Fruit fly (Drosophila melanogaster) whole organism, prepupa: ENCODE measurements around the gene CG5888.

ENCODE experiments used
- CG10669 ChIP-seq: fragments of 200-800 bp; sonication (Bioruptor generic); optimal IDR thresholded peaks from 3 replicates; lab custom pipeline; 2018; ENCODE audit warnings: missing biosample characterization, mild to moderate bottlenecking, missing genetic modification characterization, moderate library complexity
- CG15336 ChIP-seq: fragments of 200-800 bp; sonication (Bioruptor generic); IDR thresholded peaks from 2 replicates; pipeline ENCODE4 v1.3.6; 2022; ENCODE audit warnings: missing biosample characterization, missing genetic modification characterization
- CG3032 ChIP-seq: fragments of 200-800 bp; optimal IDR thresholded peaks from 2 replicates; lab custom pipeline; 2019; ENCODE audit warnings: missing biosample characterization, mild to moderate bottlenecking, missing genetic modification characterization, moderate library complexity
- CG34406 ChIP-seq: fragments of 200-800 bp; sonication (Bioruptor generic); optimal IDR thresholded peaks from 3 replicates; lab custom pipeline; 2016; ENCODE audit warnings: missing biosample characterization, missing genetic modification characterization
- CG6792 ChIP-seq: fragments of 200-800 bp; sonication (Bioruptor generic); optimal IDR thresholded peaks from 3 replicates; lab custom pipeline; 2016; ENCODE audit warnings: missing biosample characterization, missing genetic modification characterization
- CG8119 ChIP-seq: fragments of 200-800 bp; sonication (Bioruptor generic); IDR thresholded peaks from 3 replicates; pipeline ENCODE4 v1.3.6; 2022; ENCODE audit warnings: missing biosample characterization, missing genetic modification characterization
- Ets21C ChIP-seq: fragments of 200-800 bp; sonication (Bioruptor generic); optimal IDR thresholded peaks from 3 replicates; lab custom pipeline; 2016; ENCODE audit warnings: missing biosample characterization, missing genetic modification characterization
- Hr39 ChIP-seq: fragments of 200-800 bp; sonication (Bioruptor generic); optimal IDR thresholded peaks from 2 replicates; lab custom pipeline; 2016; ENCODE audit warnings: missing biosample characterization, missing genetic modification characterization
- Lpt ChIP-seq: fragments of 200-800 bp; sonication (Bioruptor generic); optimal IDR thresholded peaks from 3 replicates; lab custom pipeline; 2016; ENCODE audit warnings: missing biosample characterization, missing genetic modification characterization
- OdsH ChIP-seq: fragments of 200-800 bp; sonication (Bioruptor generic); optimal IDR thresholded peaks from 3 replicates; lab custom pipeline; 2016; ENCODE audit warnings: missing biosample characterization, missing genetic modification characterization
- achi ChIP-seq: fragments of 200-800 bp; sonication (Bioruptor generic); optimal IDR thresholded peaks from 3 replicates; lab custom pipeline; 2016; ENCODE audit warnings: missing biosample characterization, missing genetic modification characterization
- fkh ChIP-seq: fragments of 200-800 bp; sonication (Bioruptor generic); optimal IDR thresholded peaks from 3 replicates; lab custom pipeline; 2017; ENCODE audit warnings: missing biosample characterization, mild to moderate bottlenecking, missing genetic modification characterization, moderate library complexity
- net ChIP-seq: fragments of 200-800 bp; sonication (Bioruptor generic); optimal IDR thresholded peaks from 3 replicates; lab custom pipeline; 2016; ENCODE audit warnings: missing biosample characterization, missing genetic modification characterization
- vri ChIP-seq: fragments of 200-800 bp; sonication (Bioruptor generic); optimal IDR thresholded peaks from 3 replicates; lab custom pipeline; 2016; ENCODE audit warnings: missing biosample characterization, mild to moderate bottlenecking, missing genetic modification characterization

DNA sequence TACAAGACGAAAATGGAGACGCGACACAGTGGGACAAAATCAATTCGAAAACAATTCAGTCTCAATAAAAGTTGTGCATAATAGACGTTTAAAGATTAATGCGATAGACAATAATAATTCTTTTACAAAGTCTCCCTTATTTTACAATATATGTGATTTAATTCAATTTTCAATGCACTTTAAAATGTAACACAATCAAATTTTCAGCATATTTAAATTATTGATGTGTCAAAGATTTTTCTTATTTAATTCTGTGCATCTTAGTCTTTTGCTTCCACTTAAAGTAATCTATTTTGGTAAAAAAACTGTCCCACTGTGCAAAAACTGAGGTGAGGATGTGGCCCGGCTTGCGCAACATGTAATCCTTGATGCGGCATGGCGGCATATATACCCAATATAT, 10.3 kb downstream of the CG5888 start:
- TF ChIP-seq CG8119 (GFP tag; lab: Robert Waterston, UW) (peak; percentile 77), Ets21C (peak; percentile 64), CG10669 (GFP tag; lab: Kevin White, UChicago) (peak; percentile 61), CG3032 (tag; lab: Kevin White, UChicago) (peak; percentile 65), net (peak; percentile 65), fkh (GFP tag; lab: Kevin White, UChicago) (no peak), CG34406 (GFP tag; lab: Kevin White, UChicago) (peak; percentile 76), Lpt (peak; percentile 53), vri (peak; percentile 40), OdsH (GFP tag; lab: Kevin White, UChicago) (peak; percentile 70), achi (GFP tag; lab: Kevin White, UChicago) (peak; percentile 75), CG15336 (peak; percentile 70), Hr39 (GFP tag; lab: Kevin White, UChicago) (peak; percentile 61), CG6792 (GFP tag; lab: Kevin White, UChicago) (peak; percentile 65)
